Fruit fly (Drosophila melanogaster): ENCODE results near the gene CG43085.
A peak's percentile ranks its signal among the peaks of the same experiment; 100 is the strongest.

dm6 chr3L:17652878-17653700 lies 6.6 kb upstream of the CG43085 start:
- no peak for TF ChIP-seq Hr96 (GFP tag; optimal IDR thresholded peaks at IDR 0.05)
- TF ChIP-seq Clk (GFP tag; optimal IDR thresholded peaks at IDR 0.05) = peak; percentile 90
- TF ChIP-seq cic (GFP tag; optimal IDR thresholded peaks at IDR 0.05) = peak; percentile 97
- peak; percentile 69 for TF ChIP-seq CG33017 (tag; optimal IDR thresholded peaks at IDR 0.05)
- TF ChIP-seq Crg-1 (GFP tag; optimal IDR thresholded peaks at IDR 0.05) = peak; percentile 68
- peak; percentile 31 for TF ChIP-seq CG1620 (GFP tag; optimal IDR thresholded peaks at IDR 0.05)
- peak; percentile 82 for TF ChIP-seq CG7101 (tag; optimal IDR thresholded peaks at IDR 0.05)
- peak; percentile 96 for TF ChIP-seq pad (GFP tag; optimal IDR thresholded peaks at IDR 0.05)
- TF ChIP-seq CG7045 (GFP tag; optimal IDR thresholded peaks at IDR 0.05) = peak; percentile 82
- peak; percentile 17 for TF ChIP-seq tj (GFP tag; optimal IDR thresholded peaks at IDR 0.05)
- TF ChIP-seq ovo (GFP tag; optimal IDR thresholded peaks at IDR 0.05) = peak; percentile 79
- no peak for TF ChIP-seq bab1 (GFP tag; optimal IDR thresholded peaks at IDR 0.05)
- no peak for TF ChIP-seq CG11617 (GFP tag; optimal IDR thresholded peaks at IDR 0.05)
